Worm (Caenorhabditis elegans) whole organism, L4/young adult: ENCODE measurements around the gene rsd-3.

Experiments
- W03F9.2 ChIP-seq: fragments of 150-350 bp; optimal IDR thresholded peaks from 2 replicates; lab custom pipeline; 2014; ENCODE audit warnings: missing biosample characterization, missing genetic modification characterization
- dao-5 ChIP-seq: sonication (generic microtip); optimal IDR thresholded peaks from 2 replicates; lab custom pipeline; 2016; ENCODE audit warnings: missing genotype, missing genetic modification characterization, moderate library complexity, missing compliant biosample characterization
- him-1 ChIP-seq: sonication (generic microtip); optimal IDR thresholded peaks from 2 replicates; lab custom pipeline; 2016; ENCODE audit warnings: missing genotype, missing genetic modification reagents, missing genetic modification characterization, missing compliant biosample characterization

DNA sequence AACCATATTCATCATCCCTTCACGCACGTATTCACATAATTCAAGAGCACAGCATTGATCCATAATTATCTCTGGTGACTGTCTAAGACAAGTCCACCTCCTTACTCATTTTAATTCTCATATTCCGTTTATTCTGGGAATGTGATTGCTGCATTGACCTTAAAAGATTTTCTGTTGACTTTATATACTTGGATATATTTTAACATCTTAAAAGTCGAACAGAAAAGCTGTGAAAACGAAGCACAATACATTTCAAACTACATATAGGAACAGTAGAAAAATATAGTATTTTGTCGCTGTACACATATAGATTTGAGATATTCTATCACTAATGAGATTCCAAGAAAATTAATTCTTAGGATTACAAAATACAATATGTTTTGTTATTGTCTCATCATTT, 46.0 kb upstream of the rsd-3 start:
- TF ChIP-seq dao-5 (tag; lab: Kevin White, UChicago) = no peak
- TF ChIP-seq him-1 (tag; lab: Kevin White, UChicago) = no peak
- TF ChIP-seq W03F9.2 (tag; lab: Kevin White, UChicago) = no peak
